Worm (Caenorhabditis elegans): ENCODE data around the gene uncp-18.

- TF ChIP-seq ZK546.5 (tag; optimal IDR thresholded peaks at IDR 0.05) (no peak), unc-62 (GFP tag; optimal IDR thresholded peaks at IDR 0.05) (no peak), nhr-12 (tag; optimal IDR thresholded peaks at IDR 0.05) (no peak)
Measured at ce11 chrIV:377791-378190, 12.6 kb upstream of the uncp-18 start.

Data from whole organism, L3 larva.